Fruit fly (Drosophila melanogaster): ENCODE results near the gene CheA87a.

CheA87a gene

DNA sequence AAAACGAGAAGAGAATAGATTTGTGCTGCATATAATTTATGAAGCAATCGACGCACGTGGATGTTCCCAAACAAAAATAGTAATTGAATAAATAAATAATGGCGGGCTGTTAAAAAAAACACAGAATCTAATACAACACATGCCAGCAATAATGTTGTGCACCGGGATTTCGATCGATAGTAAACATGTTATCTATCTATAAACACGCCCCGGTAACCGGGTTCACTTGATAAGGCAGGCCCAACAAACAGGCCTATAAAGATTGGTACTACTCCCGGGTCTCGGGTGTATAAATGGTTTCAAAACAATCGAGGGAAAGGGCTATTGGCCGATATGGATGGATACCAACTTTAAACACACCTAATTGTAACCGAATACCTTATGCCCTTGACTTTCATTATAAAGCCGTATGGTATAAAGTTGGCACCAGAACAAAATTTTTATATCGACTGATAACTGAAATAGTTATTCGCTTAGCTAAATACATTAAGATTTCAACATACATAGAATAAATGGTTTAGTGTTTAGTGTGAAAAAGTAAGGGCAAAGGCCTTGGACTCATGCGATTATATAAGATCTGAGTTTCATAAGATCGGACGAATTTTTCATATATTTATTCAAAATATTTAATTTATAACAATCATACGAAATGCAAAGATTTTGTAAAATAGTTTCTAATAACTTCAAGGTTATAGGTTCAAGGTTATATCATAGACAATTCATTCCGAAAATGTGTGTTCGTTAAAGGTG is 3.6 kb upstream of the CheA87a start (continued):
- TF ChIP-seq CG17802 (tag; optimal IDR thresholded peaks at IDR 0.05): no peak
- no peak for TF ChIP-seq CG30403 (GFP tag; optimal IDR thresholded peaks at IDR 0.05)
- no peak for TF ChIP-seq CG11247 (GFP tag; IDR thresholded peaks at IDR 0.05)
- TF ChIP-seq CG8944 (GFP tag; optimal IDR thresholded peaks at IDR 0.05): no peak
- no peak for TF ChIP-seq trem (tag; optimal IDR thresholded peaks at IDR 0.05)
- no peak for TF ChIP-seq jing (GFP tag; optimal IDR thresholded peaks at IDR 0.05)
- TF ChIP-seq CG13296 (GFP tag; optimal IDR thresholded peaks at IDR 0.05): no peak
- TF ChIP-seq fru (optimal IDR thresholded peaks at IDR 0.05): no peak
- no peak for TF ChIP-seq ranshi (GFP tag; IDR thresholded peaks at IDR 0.05)
- TF ChIP-seq grau (tag; optimal IDR thresholded peaks at IDR 0.05): no peak
- no peak for TF ChIP-seq oc (tag; optimal IDR thresholded peaks at IDR 0.05)
- no peak for TF ChIP-seq gt (GFP tag; IDR thresholded peaks at IDR 0.05)
- no peak for TF ChIP-seq sisA (GFP tag; IDR thresholded peaks at IDR 0.05)
- peak; percentile 19 for TF ChIP-seq lab (GFP tag; optimal IDR thresholded peaks at IDR 0.05)
- 0 out of 2 replicates have a peak, but pooled peaks have one; percentile 6 for TF ChIP-seq slbo (GFP tag; IDR thresholded peaks at IDR 0.05)
- TF ChIP-seq CG43689 (GFP tag; IDR thresholded peaks at IDR 0.05): no peak
- no peak for TF ChIP-seq unpg (GFP tag; optimal IDR thresholded peaks at IDR 0.05)
- TF ChIP-seq CG1832 (GFP tag; optimal IDR thresholded peaks at IDR 0.05): no peak
- no peak for TF ChIP-seq CG7928 (GFP tag; optimal IDR thresholded peaks at IDR 0.05)
- TF ChIP-seq CG1792 (GFP tag; optimal IDR thresholded peaks at IDR 0.05): no peak
- no peak for TF ChIP-seq Neu2 (GFP tag; optimal IDR thresholded peaks at IDR 0.05; ENCODE audit: borderline replicate concordance)
- TF ChIP-seq CG10565 (GFP tag; optimal IDR thresholded peaks at IDR 0.05): no peak
- no peak for TF ChIP-seq ems (GFP tag; optimal IDR thresholded peaks at IDR 0.05)
- no peak for TF ChIP-seq CG6175 (GFP tag; IDR thresholded peaks at IDR 0.05)

dm6 chr3R:13366561-13367518 is 2.6 kb upstream of the CheA87a start, which contains the start of gene Elp6:
Gene Elp6 (minus strand): TSS chr3R:13366910.
- no peak for TF ChIP-seq schlank (tag; optimal IDR thresholded peaks at IDR 0.05)
- TF ChIP-seq CG11247 (GFP tag; IDR thresholded peaks at IDR 0.05): peak; percentile 55
- TF ChIP-seq CG1602 (GFP tag; optimal IDR thresholded peaks at IDR 0.05): peak; percentile 67
- TF ChIP-seq H15 (GFP tag; IDR thresholded peaks at IDR 0.05): peak; percentile 44; the same call in 1 of the 3 replicates
- peak; percentile 72 for TF ChIP-seq CG12104 (GFP tag; optimal IDR thresholded peaks at IDR 0.05)
- TF ChIP-seq ind (GFP tag; optimal IDR thresholded peaks at IDR 0.05): peak; percentile 68
- TF ChIP-seq salm (tag; optimal IDR thresholded peaks at IDR 0.05): no peak
- no peak for TF ChIP-seq Lhr (GFP tag; optimal IDR thresholded peaks at IDR 0.05)
- peak; percentile 50 to 73 for TF ChIP-seq Hr51 (GFP tag; optimal IDR thresholded peaks at IDR 0.05)
- peak; percentile 39 for TF ChIP-seq jing (GFP tag; optimal IDR thresholded peaks at IDR 0.05)
- peak; percentile 63; the same call in 1 of the 2 replicates for TF ChIP-seq ranshi (GFP tag; IDR thresholded peaks at IDR 0.05)
- TF ChIP-seq zfh1 (GFP tag; IDR thresholded peaks at IDR 0.05): peak; percentile 27; the same call in 1 of the 3 replicates
- peak; percentile 51 for TF ChIP-seq ttk (GFP tag; IDR thresholded peaks at IDR 0.05)
- no peak for TF ChIP-seq fd64A (GFP tag; optimal IDR thresholded peaks at IDR 0.05)
- TF ChIP-seq CG11723 (GFP tag; optimal IDR thresholded peaks at IDR 0.05): no peak
- peak; percentile 84 for TF ChIP-seq Rfx (GFP tag; IDR thresholded peaks at IDR 0.05)
- peak; percentile 64 for TF ChIP-seq CG15011 (GFP tag; optimal IDR thresholded peaks at IDR 0.05)
- TF ChIP-seq lov (optimal IDR thresholded peaks at IDR 0.05): no peak
- TF ChIP-seq lov (GFP tag; IDR thresholded peaks at IDR 0.05): no peak
- TF ChIP-seq unc-4 (GFP tag; IDR thresholded peaks at IDR 0.05; ENCODE audit: partially characterized antibody): no peak; the same call in 1 of the 2 replicates
- TF ChIP-seq Xrp1 (GFP tag; IDR thresholded peaks at IDR 0.05): peak; percentile 51; the same call in 1 of the 2 replicates
- no peak for TF ChIP-seq pb (GFP tag; optimal IDR thresholded peaks at IDR 0.05)
- no peak for TF ChIP-seq CG8478 (optimal IDR thresholded peaks at IDR 0.05)
- TF ChIP-seq CG2202 (tag; optimal IDR thresholded peaks at IDR 0.05): no peak
- no peak for TF ChIP-seq ac (GFP tag; optimal IDR thresholded peaks at IDR 0.05)
- peak; percentile 23 for TF ChIP-seq MESR4 (GFP tag; optimal IDR thresholded peaks at IDR 0.05)
- peak; percentile 53; the same call in 2 of the 3 replicates for TF ChIP-seq Dbx (GFP tag; IDR thresholded peaks at IDR 0.05)

Measured in whole organism, embryonic.